Fruit fly (Drosophila melanogaster): ENCODE measurements around the gene RpS15Aa.

DNA sequence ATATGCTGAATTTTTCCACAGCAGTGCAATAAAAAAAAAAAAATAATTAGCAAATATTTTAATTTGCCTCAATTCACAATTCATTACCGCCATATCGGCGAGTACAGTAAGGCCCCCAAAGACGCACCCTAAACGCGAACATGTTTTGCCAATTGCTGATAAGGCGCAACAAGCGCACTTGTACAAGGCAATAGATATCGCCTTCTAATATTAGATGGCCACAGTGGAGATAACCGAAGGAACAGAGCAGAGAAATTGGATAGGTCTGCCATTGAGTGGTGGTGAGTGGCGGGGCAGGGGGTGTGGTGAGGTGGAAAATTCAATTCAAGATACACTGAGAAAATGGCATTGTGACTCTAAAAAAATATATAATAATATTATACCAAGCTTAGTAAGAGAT lies 24.4 kb downstream of the RpS15Aa start:
- no peak for TF ChIP-seq OdsH (GFP tag; optimal IDR thresholded peaks at IDR 0.05)
- no peak for TF ChIP-seq CG6276 (GFP tag; optimal IDR thresholded peaks at IDR 0.05)
- TF ChIP-seq Smox (GFP tag; optimal IDR thresholded peaks at IDR 0.05): no peak
- TF ChIP-seq Gug (GFP tag; IDR thresholded peaks at IDR 0.05): no peak
- TF ChIP-seq Lpt (GFP tag; optimal IDR thresholded peaks at IDR 0.05): no peak
- no peak for TF ChIP-seq CG7368 (GFP tag; optimal IDR thresholded peaks at IDR 0.05)
- no peak for TF ChIP-seq Ets21C (GFP tag; optimal IDR thresholded peaks at IDR 0.05)
- no peak for TF ChIP-seq CG8632 (GFP tag; optimal IDR thresholded peaks at IDR 0.05)
- no peak for TF ChIP-seq CG6163 (GFP tag; IDR thresholded peaks at IDR 0.05)
- no peak for TF ChIP-seq lz (GFP tag; optimal IDR thresholded peaks at IDR 0.05)
- TF ChIP-seq cyc (GFP tag; optimal IDR thresholded peaks at IDR 0.05): no peak
- no peak for TF ChIP-seq Hr39 (GFP tag; optimal IDR thresholded peaks at IDR 0.05)
- no peak for TF ChIP-seq CG11902 (GFP tag; optimal IDR thresholded peaks at IDR 0.05)
- no peak for TF ChIP-seq eg (GFP tag; IDR thresholded peaks at IDR 0.05)
